Fruit fly (Drosophila melanogaster) whole organism, embryonic: Measurements from ENCODE around the gene egh.

Experiments
- BEAF-32 ChIP-seq: fragments of 200-800 bp; sonication (Bioruptor generic); optimal IDR thresholded peaks from 3 replicates; lab custom pipeline; 2017; ENCODE audit warnings: missing biosample characterization, missing genetic modification characterization, mild to moderate bottlenecking, moderate library complexity, missing genetic modification reagents
- Bdp1 ChIP-seq: fragments of 200-800 bp; sonication (Bioruptor generic); optimal IDR thresholded peaks from 3 replicates; lab custom pipeline; 2016; ENCODE audit warnings: missing biosample characterization, missing genetic modification characterization
- Blimp-1 ChIP-seq: fragments of 200-800 bp; sonication (Bioruptor generic); optimal IDR thresholded peaks from 3 replicates; lab custom pipeline; 2018; ENCODE audit warnings: missing biosample characterization, missing genetic modification characterization, mild to moderate bottlenecking, moderate library complexity, missing genetic modification reagents
- CG1024 ChIP-seq: fragments of 200-800 bp; sonication (Bioruptor generic); IDR thresholded peaks from 2 replicates; pipeline ENCODE4 v1.3.6; 2022; ENCODE audit warnings: missing biosample characterization, missing genetic modification characterization
- CG10274 ChIP-seq: fragments of 200-800 bp; sonication (Bioruptor generic); optimal IDR thresholded peaks from 3 replicates; lab custom pipeline; 2017; ENCODE audit warnings: missing biosample characterization, mild to moderate bottlenecking, missing genetic modification characterization
- CG10321 ChIP-seq: fragments of 200-800 bp; sonication (Bioruptor generic); IDR thresholded peaks from 2 replicates; pipeline ENCODE4 v1.3.6; 2022; ENCODE audit warnings: missing biosample characterization, missing genetic modification characterization
- CG12744 ChIP-seq: fragments of 200-800 bp; sonication (Bioruptor generic); optimal IDR thresholded peaks from 2 replicates; lab custom pipeline; 2016; ENCODE audit warnings: missing biosample characterization, missing genetic modification characterization
- CG13123 ChIP-seq: fragments of 200-800 bp; sonication (Bioruptor generic); optimal IDR thresholded peaks from 2 replicates; lab custom pipeline; 2016; ENCODE audit warnings: missing biosample characterization, missing genetic modification characterization
- CG13424 ChIP-seq: fragments of 200-800 bp; sonication (Bioruptor generic); optimal IDR thresholded peaks from 2 replicates; lab custom pipeline; 2019; ENCODE audit warnings: missing biosample characterization, mild to moderate bottlenecking, missing genetic modification characterization, moderate library complexity
- CG15696 ChIP-seq: fragments of 200-800 bp; sonication (Bioruptor generic); optimal IDR thresholded peaks from 2 replicates; lab custom pipeline; 2019; ENCODE audit warnings: missing biosample characterization, mild to moderate bottlenecking, missing genetic modification characterization, moderate library complexity
- CG16813 ChIP-seq: fragments of 200-800 bp; sonication (Bioruptor generic); IDR thresholded peaks from 3 replicates; pipeline ENCODE4 v1.3.6; 2022; ENCODE audit warnings: missing biosample characterization, missing genetic modification characterization; ENCODE audit not compliant: partially characterized antibody
- CG16863 ChIP-seq: fragments of 200-800 bp; sonication (Bioruptor generic); optimal IDR thresholded peaks from 3 replicates; lab custom pipeline; 2016; ENCODE audit warnings: missing biosample characterization, missing genetic modification characterization
- CG17802 ChIP-seq: fragments of 200-800 bp; sonication (Bioruptor generic); optimal IDR thresholded peaks from 2 replicates; lab custom pipeline; 2018; ENCODE audit warnings: missing biosample characterization, mild to moderate bottlenecking, missing genetic modification characterization, moderate library complexity
- CG18262 ChIP-seq: fragments of 200-800 bp; optimal IDR thresholded peaks from 3 replicates; lab custom pipeline; 2019; ENCODE audit warnings: missing biosample characterization, mild to moderate bottlenecking, missing genetic modification characterization, moderate library complexity
- CG2120 ChIP-seq: fragments of 200-800 bp; sonication (Bioruptor generic); optimal IDR thresholded peaks from 3 replicates; lab custom pipeline; 2016; ENCODE audit warnings: missing biosample characterization, missing genetic modification characterization
- CG2889 ChIP-seq: fragments of 200-800 bp; sonication (Bioruptor generic); IDR thresholded peaks from 3 replicates; pipeline ENCODE4 v1.3.6; 2022; ENCODE audit warnings: missing biosample characterization, missing genetic modification characterization
- CG3407 ChIP-seq: fragments of 200-800 bp; sonication (Bioruptor generic); optimal IDR thresholded peaks from 2 replicates; lab custom pipeline; 2018; ENCODE audit warnings: missing biosample characterization, mild to moderate bottlenecking, missing genetic modification characterization
- CG34376 ChIP-seq: fragments of 200-800 bp; sonication (Bioruptor generic); optimal IDR thresholded peaks from 2 replicates; lab custom pipeline; 2018; ENCODE audit warnings: missing biosample characterization, mild to moderate bottlenecking, missing genetic modification characterization
- CG8359 ChIP-seq: fragments of 200-800 bp; sonication (Bioruptor generic); optimal IDR thresholded peaks from 2 replicates; lab custom pipeline; 2017; ENCODE audit warnings: missing biosample characterization, mild to moderate bottlenecking, missing genetic modification characterization, borderline replicate concordance
- Chrac-16 ChIP-seq: fragments of 200-800 bp; sonication (Bioruptor generic); optimal IDR thresholded peaks from 3 replicates; lab custom pipeline; 2016; ENCODE audit warnings: missing biosample characterization, missing genetic modification characterization
- CrebB ChIP-seq: fragments of 200-800 bp; sonication (Bioruptor generic); optimal IDR thresholded peaks from 3 replicates; lab custom pipeline; 2018; ENCODE audit warnings: missing biosample characterization, mild to moderate bottlenecking, missing genetic modification characterization
- Dip3 ChIP-seq: fragments of 200-800 bp; sonication (Bioruptor generic); optimal IDR thresholded peaks from 3 replicates; lab custom pipeline; 2016; ENCODE audit warnings: missing biosample characterization, missing genetic modification characterization
- E2f2 ChIP-seq: fragments of 200-800 bp; sonication (Bioruptor generic); IDR thresholded peaks from 2 replicates; pipeline ENCODE4 v1.3.6; 2022; ENCODE audit warnings: missing biosample characterization, missing genetic modification characterization
- Elba2 ChIP-seq: fragments of 200-800 bp; sonication (Bioruptor generic); optimal IDR thresholded peaks from 3 replicates; lab custom pipeline; 2016; ENCODE audit warnings: missing biosample characterization, missing genetic modification characterization
- Fer2 ChIP-seq: fragments of 200-800 bp; sonication (Bioruptor generic); optimal IDR thresholded peaks from 2 replicates; lab custom pipeline; 2018; ENCODE audit warnings: missing biosample characterization, mild to moderate bottlenecking, missing genetic modification characterization, moderate library complexity
- H15 ChIP-seq: fragments of 200-800 bp; sonication (Bioruptor generic); IDR thresholded peaks from 3 replicates; pipeline ENCODE4 v1.3.6; 2022; ENCODE audit warnings: missing biosample characterization, missing genetic modification characterization
- HLH3B ChIP-seq: fragments of 200-800 bp; sonication (Bioruptor generic); IDR thresholded peaks from 2 replicates; pipeline ENCODE4 v1.3.6; 2022; ENCODE audit warnings: missing biosample characterization, missing genetic modification characterization
- Hr78 ChIP-seq, 2 experiments: fragments of 200-800 bp in 1 of 2; fragments of >200 bp in 1 of 2; sonication (Bioruptor generic) in 1 of 2; optimal IDR thresholded peaks; 2 replicates each; lab custom pipeline; 2017 to 2019; ENCODE audit warnings: missing biosample characterization in 2 of 2, missing genetic modification characterization in 2 of 2, mild to moderate bottlenecking in 1 of 2, moderate library complexity in 1 of 2
- Med ChIP-seq: fragments of 200-800 bp; sonication (Bioruptor generic); peaks from one replicate; lab custom pipeline; 2016; ENCODE audit warnings: missing biosample characterization, missing genetic modification characterization, mild to moderate bottlenecking, inconsistent platforms, moderate library complexity
- NC2β ChIP-seq: fragments of 200-800 bp; sonication (Bioruptor generic); optimal IDR thresholded peaks from 2 replicates; lab custom pipeline; 2016; ENCODE audit warnings: missing biosample characterization, missing genetic modification characterization
- PHDP ChIP-seq: fragments of 200-800 bp; sonication (Bioruptor generic); optimal IDR thresholded peaks from 3 replicates; lab custom pipeline; 2018; ENCODE audit warnings: missing biosample characterization, mild to moderate bottlenecking, missing genetic modification characterization, moderate library complexity
- Rfx ChIP-seq: fragments of 200-800 bp; sonication (Bioruptor generic); IDR thresholded peaks from 2 replicates; pipeline ENCODE4 v1.3.6; 2022; ENCODE audit warnings: missing biosample characterization, missing genetic modification characterization
- Sry-β ChIP-seq: fragments of 200-800 bp; sonication (Bioruptor generic); optimal IDR thresholded peaks from 2 replicates; lab custom pipeline; 2018; ENCODE audit warnings: missing biosample characterization, mild to moderate bottlenecking, missing genetic modification characterization, moderate library complexity
- chif ChIP-seq, 2 experiments: fragments of 200-800 bp; sonication (Bioruptor generic); optimal IDR thresholded peaks; 3 replicates each; lab custom pipeline; 2016; ENCODE audit warnings: missing biosample characterization in 2 of 2, missing genetic modification characterization in 2 of 2
- corto ChIP-seq: fragments of 200-800 bp; sonication (Bioruptor generic); optimal IDR thresholded peaks from 2 replicates; lab custom pipeline; 2016; ENCODE audit warnings: missing biosample characterization, mild to moderate bottlenecking, missing genetic modification characterization, moderate library complexity
- dati ChIP-seq: fragments of 200-800 bp; sonication (Bioruptor generic); IDR thresholded peaks from 2 replicates; pipeline ENCODE4 v1.3.6; 2022; ENCODE audit warnings: missing biosample characterization, missing genetic modification characterization
- en ChIP-seq: fragments of 200-800 bp; sonication (Bioruptor generic); optimal IDR thresholded peaks from 2 replicates; lab custom pipeline; 2016; ENCODE audit warnings: missing biosample characterization, missing genetic modification characterization
- gt ChIP-seq: fragments of 200-800 bp; sonication (Bioruptor generic); IDR thresholded peaks from 2 replicates; pipeline ENCODE4 v1.3.6; 2022; ENCODE audit warnings: missing biosample characterization, missing genetic modification characterization
- luna ChIP-seq: fragments of 200-800 bp; sonication (Bioruptor generic); optimal IDR thresholded peaks from 2 replicates; lab custom pipeline; 2016; ENCODE audit warnings: missing biosample characterization, missing genetic modification characterization
- mld ChIP-seq: fragments of 200-800 bp; sonication (Bioruptor generic); IDR thresholded peaks from 3 replicates; pipeline ENCODE4 v1.3.6; 2022; ENCODE audit warnings: missing biosample characterization, missing genetic modification characterization; ENCODE audit not compliant: partially characterized antibody
- ranshi ChIP-seq: fragments of 200-800 bp; sonication (Bioruptor generic); IDR thresholded peaks from 2 replicates; pipeline ENCODE4 v1.3.6; 2022; ENCODE audit warnings: missing biosample characterization, missing genetic modification characterization
- ro ChIP-seq: fragments of 200-800 bp; sonication (Bioruptor generic); IDR thresholded peaks from 2 replicates; pipeline ENCODE4 v1.3.6; 2022; ENCODE audit warnings: missing biosample characterization, missing genetic modification characterization
- scrt ChIP-seq: fragments of 200-800 bp; sonication (Bioruptor generic); optimal IDR thresholded peaks from 2 replicates; lab custom pipeline; 2018; ENCODE audit warnings: missing biosample characterization, mild to moderate bottlenecking, missing genetic modification characterization, moderate library complexity
- shn ChIP-seq: fragments of 200-800 bp; sonication (Bioruptor generic); optimal IDR thresholded peaks from 3 replicates; lab custom pipeline; 2016; ENCODE audit warnings: missing biosample characterization, missing genetic modification characterization
- sug ChIP-seq: fragments of 200-800 bp; optimal IDR thresholded peaks from 2 replicates; lab custom pipeline; 2019; ENCODE audit warnings: missing biosample characterization, mild to moderate bottlenecking, missing genetic modification characterization, moderate library complexity
- tna ChIP-seq: fragments of 200-800 bp; sonication (Bioruptor generic); IDR thresholded peaks from 2 replicates; pipeline ENCODE4 v1.3.6; 2022; ENCODE audit warnings: missing biosample characterization, missing genetic modification characterization; ENCODE audit not compliant: partially characterized antibody
- trem ChIP-seq: fragments of 200-800 bp; optimal IDR thresholded peaks from 3 replicates; lab custom pipeline; 2019; ENCODE audit warnings: missing biosample characterization, mild to moderate bottlenecking, missing genetic modification characterization, moderate library complexity
- tx ChIP-seq: fragments of 200-800 bp; sonication (Bioruptor generic); optimal IDR thresholded peaks from 2 replicates; lab custom pipeline; 2016; ENCODE audit warnings: missing biosample characterization, missing genetic modification characterization
- wdn ChIP-seq: fragments of 200-800 bp; sonication (Bioruptor generic); IDR thresholded peaks from 2 replicates; pipeline ENCODE4 v1.3.6; 2022; ENCODE audit warnings: missing biosample characterization, missing genetic modification characterization
- yki ChIP-seq: fragments of >200 bp; optimal IDR thresholded peaks from 3 replicates; lab custom pipeline; 2018

Gene egh

DNA sequence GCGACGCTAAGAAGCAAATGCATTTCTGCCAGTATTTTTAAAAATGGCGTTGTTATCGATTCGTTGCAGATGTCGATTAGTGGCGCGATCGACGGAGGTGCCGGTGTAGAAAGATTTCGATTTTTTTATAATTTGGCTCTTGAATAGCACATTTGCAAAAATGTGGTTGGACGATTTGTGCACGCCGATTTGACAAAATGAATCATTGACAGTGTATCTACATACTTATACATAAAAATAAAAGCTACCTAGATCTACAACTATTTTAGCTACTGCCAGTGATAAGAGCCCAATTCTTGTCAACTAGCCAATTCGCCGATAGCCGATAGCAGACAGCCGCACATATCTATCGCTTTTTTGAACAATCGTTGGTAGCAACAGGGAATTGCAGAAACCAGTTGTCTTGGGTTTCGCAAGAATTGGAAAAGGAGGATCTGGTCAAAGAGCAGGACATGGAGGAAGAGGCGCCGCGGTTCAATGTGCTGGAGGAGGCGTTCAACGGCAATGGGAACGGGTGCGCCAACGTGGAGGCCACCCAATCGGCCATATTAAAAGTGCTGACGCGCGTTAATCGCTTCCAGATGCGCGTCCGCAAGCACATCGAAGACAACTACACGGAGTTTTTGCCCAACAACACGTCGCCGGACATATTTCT lies 15.7 kb downstream of the egh start, which contains the start of the genes Klp3A and Zw10 (continued):
- TF ChIP-seq CG18262 (tag; lab: Kevin White, UChicago) (no peak), ro (GFP tag; lab: Robert Waterston, UW) (no peak), ranshi (GFP tag; lab: Robert Waterston, UW) (no peak), NC2β (GFP tag; lab: Kevin White, UChicago) (no peak), wdn (GFP tag; lab: Robert Waterston, UW) (no peak), sug (tag; lab: Kevin White, UChicago) (peak; percentile 45), PHDP (tag; lab: Kevin White, UChicago) (no peak), CG10321 (no peak), CG17802 (tag; lab: Kevin White, UChicago) (no peak), en (GFP tag; lab: Kevin White, UChicago) (no peak), Hr78 (GFP tag; optimal IDR thresholded peaks at IDR 0.05; lab: Kevin White, UChicago) (no peak), Rfx (GFP tag; lab: Robert Waterston, UW) (peak; percentile 28; the same call in 1 of the 2 replicates), CG16813 (peak; percentile 70), tna (peak; percentile 79), E2f2 (GFP tag; lab: Robert Waterston, UW) (peak; percentile 70), CG2120 (GFP tag; lab: Kevin White, UChicago) (peak; percentile 45), Elba2 (GFP tag; lab: Kevin White, UChicago) (no peak), tx (GFP tag; lab: Kevin White, UChicago) (no peak), scrt (no peak), CG3407 (no peak), CG12744 (no peak), luna (GFP tag; lab: Kevin White, UChicago) (no peak), Med (GFP tag; lab: Kevin White, UChicago) (peak; percentile 85), CG10274 (GFP tag; lab: Kevin White, UChicago) (no peak), CG16863 (no peak), CG2889 (GFP tag; lab: Robert Waterston, UW) (no peak), dati (GFP tag; lab: Robert Waterston, UW) (no peak), gt (GFP tag; lab: Robert Waterston, UW) (no peak), CG34376 (GFP tag; lab: Kevin White, UChicago) (no peak), corto (GFP tag; lab: Kevin White, UChicago) (no peak), CrebB (no peak), chif (GFP tag; optimal IDR thresholded peaks at IDR 0.05; lab: Kevin White, UChicago) (peak in 1 of 2 experiments; percentile 1), CG8359 (GFP tag; lab: Kevin White, UChicago) (no peak), Fer2 (tag; lab: Kevin White, UChicago) (no peak), CG1024 (GFP tag; lab: Robert Waterston, UW) (no peak), Chrac-16 (GFP tag; lab: Kevin White, UChicago) (no peak), Blimp-1 (GFP tag; lab: Kevin White, UChicago) (no peak), Dip3 (GFP tag; lab: Kevin White, UChicago) (no peak), CG13424 (peak; percentile 23), yki (lab: Kevin White, UChicago) (no peak), trem (tag; lab: Kevin White, UChicago) (peak; percentile 33), HLH3B (no peak), shn (GFP tag; lab: Kevin White, UChicago) (peak; percentile 8), BEAF-32 (peak; percentile 69), Sry-β (GFP tag; lab: Kevin White, UChicago) (peak; percentile 86), mld (GFP tag; lab: Robert Waterston, UW) (peak; percentile 41; the same call in 1 of the 3 replicates), H15 (no peak), CG15696 (no peak), CG13123 (GFP tag; lab: Kevin White, UChicago) (no peak), Bdp1 (GFP tag; lab: Kevin White, UChicago) (no peak)
